Worm (Caenorhabditis elegans) whole organism, L4/young adult: ENCODE data around the gene dpy-11.

Experiments
- W03F9.2 ChIP-seq: fragments of 150-350 bp; optimal IDR thresholded peaks from 2 replicates; lab custom pipeline; 2014; ENCODE audit warnings: missing biosample characterization, missing genetic modification characterization
- him-1 ChIP-seq: sonication (generic microtip); optimal IDR thresholded peaks from 2 replicates; lab custom pipeline; 2016; ENCODE audit warnings: missing genotype, missing genetic modification reagents, missing genetic modification characterization, missing compliant biosample characterization

ce11 chrV:6509717-6510116, 5.3 kb downstream of the dpy-11 start, which contains the start of gene ubh-2:
- TF ChIP-seq him-1 (tag; lab: Kevin White, UChicago) (no peak), W03F9.2 (no peak)
